Worm (Caenorhabditis elegans) whole organism, mixed stage, embryonic: ENCODE results near the gene C18E9.7.

ENCODE experiments used
- elt-3 ChIP-seq: fragments of 150-350 bp; optimal IDR thresholded peaks from 2 replicates; lab custom pipeline; 2014; ENCODE audit warnings: missing biosample characterization, missing genetic modification characterization
- nhr-12 ChIP-seq: fragments of 150-350 bp; optimal IDR thresholded peaks from 2 replicates; lab custom pipeline; 2014; ENCODE audit warnings: missing biosample characterization, missing genetic modification characterization
- sptf-1 ChIP-seq: sonication (generic microtip); optimal IDR thresholded peaks from 2 replicates; lab custom pipeline; 2017; ENCODE audit warnings: mild to moderate bottlenecking, missing genetic modification characterization, moderate library complexity, missing compliant biosample characterization

DNA sequence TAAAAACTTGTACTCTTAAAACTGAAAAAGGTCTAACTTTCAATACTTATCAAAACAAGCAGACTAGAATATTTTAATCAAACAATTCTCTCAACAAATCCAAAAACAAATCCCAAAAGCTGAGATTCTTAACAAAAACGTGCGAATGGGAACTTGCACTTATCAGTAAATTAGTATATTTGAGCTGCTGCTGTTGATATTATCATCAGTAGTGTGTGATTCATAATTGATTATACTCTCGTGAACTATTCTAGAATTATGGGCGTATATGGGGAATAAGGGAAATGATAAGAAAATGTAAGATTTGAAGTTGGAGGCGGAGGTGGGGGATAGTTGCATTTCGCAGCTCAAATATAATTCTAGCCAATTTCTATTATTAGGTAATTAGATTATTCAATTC is 31.6 kb upstream of the C18E9.7 start:
- TF ChIP-seq sptf-1 (tag; lab: Kevin White, UChicago) (no peak), elt-3 (tag; lab: Kevin White, UChicago) (no peak), nhr-12 (tag; lab: Kevin White, UChicago) (no peak)
